Fruit fly (Drosophila melanogaster): ENCODE results near the gene prage.

prage gene

dm6 chrX:1861620-1862184, 88.2 kb downstream of the prage start, which contains the start of gene deltaCOP:
Gene deltaCOP (minus strand): TSS chrX:1861790.
- peak; percentile 67 for TF ChIP-seq noc (tag; optimal IDR thresholded peaks at IDR 0.05)

dm6 chrX:1865673-1866072, 92.2 kb downstream of the prage start, which contains the start of the genes Gcna and MED18:
Gene Gcna (minus strand): TSS chrX:1865835.
Gene MED18 (plus strand): TSS chrX:1865909.
- no peak for TF ChIP-seq noc (tag; optimal IDR thresholded peaks at IDR 0.05)

dm6 chrX:1868586-1869111, 95.1 kb downstream of the prage start, which contains the start of the genes CG14803 and Pex5:
Gene CG14803 (plus strand): TSS chrX:1868870.
Gene Pex5 (minus strand): TSS chrX:1869061.
- TF ChIP-seq noc (tag; optimal IDR thresholded peaks at IDR 0.05) = peak; percentile 17

- TF ChIP-seq noc (tag; optimal IDR thresholded peaks at IDR 0.05) = no peak
Observed at dm6 chrX:1873515-1874126, 100.1 kb downstream of the prage start, which contains the start of the genes Pgam5 and Vps26. Gene Pgam5 (minus strand): TSS chrX:1873565. Gene Vps26 (plus strand): TSS chrX:1873853.

dm6 chrX:1877107-1877736, 103.7 kb downstream of the prage start, which contains the start of the genes CG14817 and CG14805:
Gene CG14817 (minus strand): TSS chrX:1877270.
Gene CG14805 (plus strand): TSS chrX:1877317.
- TF ChIP-seq noc (tag; optimal IDR thresholded peaks at IDR 0.05) = peak; percentile 51

- TF ChIP-seq noc (tag; optimal IDR thresholded peaks at IDR 0.05) = peak; percentile 72
Observed at dm6 chrX:1879606-1880110, 106.1 kb downstream of the prage start, which contains the start of gene CG14818. Gene CG14818 (minus strand): TSS chrX:1879774.

dm6 chrX:1880139-1880556, 106.6 kb downstream of the prage start, which contains the start of gene Coa8:
Gene Coa8 (plus strand): TSS chrX:1880282.
- peak; percentile 47 for TF ChIP-seq noc (tag; optimal IDR thresholded peaks at IDR 0.05)

dm6 chrX:1880779-1881178, 107.3 kb downstream of the prage start:
- no peak for TF ChIP-seq noc (tag; optimal IDR thresholded peaks at IDR 0.05)

- no peak for TF ChIP-seq noc (tag; optimal IDR thresholded peaks at IDR 0.05)
Observed at dm6 chrX:1889926-1890325, 116.4 kb downstream of the prage start, which contains the start of the genes trr and mRpL16. Gene trr (minus strand): TSS chrX:1889950. Gene mRpL16 (plus strand): TSS chrX:1890256.

- TF ChIP-seq noc (tag; optimal IDR thresholded peaks at IDR 0.05) = no peak
Observed at dm6 chrX:1893532-1893931, 120.0 kb downstream of the prage start.

- no peak for TF ChIP-seq noc (tag; optimal IDR thresholded peaks at IDR 0.05)
Observed at dm6 chrX:1897384-1897783, 123.9 kb downstream of the prage start.

dm6 chrX:1899445-1900085, 126.0 kb downstream of the prage start:
- no peak for TF ChIP-seq noc (tag; optimal IDR thresholded peaks at IDR 0.05)

dm6 chrX:1900123-1900818, 126.8 kb downstream of the prage start, which contains the start of gene arm:
Gene arm (minus strand): TSS chrX:1900646.
- TF ChIP-seq noc (tag; optimal IDR thresholded peaks at IDR 0.05) = peak; percentile 26

- TF ChIP-seq noc (tag; optimal IDR thresholded peaks at IDR 0.05) = no peak
Observed at dm6 chrX:1901605-1902136, 128.2 kb downstream of the prage start, which contains the start of gene Ldaf1. Gene Ldaf1 (minus strand): TSS chrX:1901911.

Data from whole organism, larva.